Worm (Caenorhabditis elegans) whole organism, young adult: ENCODE results near the gene col-167.

Experiments used
- F37B4.10 ChIP-seq: fragments of 200-800 bp; sonication (Bioruptor generic); IDR thresholded peaks from 2 replicates; pipeline ENCODE4 v1.3.6; 2022; ENCODE audit warnings: missing genetic modification characterization, missing compliant biosample characterization
- K11D2.4 ChIP-seq: fragments of 200-800 bp; sonication (Bioruptor generic); IDR thresholded peaks from 2 replicates; pipeline ENCODE4 v1.3.6; 2022; ENCODE audit warnings: missing genetic modification reagents, missing genetic modification characterization, missing compliant biosample characterization
- fkh-3 ChIP-seq: sonication (generic microtip); optimal IDR thresholded peaks from 2 replicates; lab custom pipeline; 2016; ENCODE audit warnings: mild to moderate bottlenecking, missing genetic modification characterization, missing compliant biosample characterization
- hrde-1 ChIP-seq: sonication (generic microtip); optimal IDR thresholded peaks from 2 replicates; lab custom pipeline; 2016; ENCODE audit warnings: missing genetic modification characterization, mild to moderate bottlenecking, missing compliant biosample characterization, moderate library complexity, missing genotype, missing genetic modification reagents, borderline replicate concordance
- lin-35 ChIP-seq, 3 experiments: fragments of 150-350 bp in 2 of 3; sonication (generic microtip) in 1 of 3; optimal IDR thresholded peaks; 2 replicates each; lab custom pipeline; 2014 to 2018; ENCODE audit warnings: missing biosample characterization in 3 of 3, missing genetic modification characterization in 3 of 3, missing genetic modification reagents in 3 of 3
- ztf-18 ChIP-seq: sonication (generic microtip); optimal IDR thresholded peaks from 2 replicates; lab custom pipeline; 2016; ENCODE audit warnings: missing genotype, mild to moderate bottlenecking, missing genetic modification characterization, missing compliant biosample characterization
- ztf-25 ChIP-seq: fragments of 200-800 bp; sonication (Bioruptor generic); IDR thresholded peaks from 2 replicates; pipeline ENCODE4 v1.3.6; 2022; ENCODE audit warnings: missing genetic modification reagents, missing genetic modification characterization, missing compliant biosample characterization

- TF ChIP-seq fkh-3 (tag; lab: Kevin White, UChicago) = no peak
- no peak for TF ChIP-seq K11D2.4 (GFP tag; lab: Robert Waterston, UW)
- TF ChIP-seq hrde-1 (tag; lab: Kevin White, UChicago) = no peak
- no peak for TF ChIP-seq ztf-18 (tag; lab: Kevin White, UChicago)
- no peak for TF ChIP-seq lin-35 (GFP tag; optimal IDR thresholded peaks at IDR 0.05; lab: Kevin White, UChicago)
- TF ChIP-seq F37B4.10 = no peak
- TF ChIP-seq ztf-25 (GFP tag; lab: Robert Waterston, UW) = no peak
These were observed 15.2 kb downstream of the col-167 start for ce11 chrX:6338446-6338845.
